Worm (Caenorhabditis elegans) whole organism, L3 larva: ENCODE data around the gene K10C2.6.

Experiments used
- R02D3.7 ChIP-seq: fragments of 150-350 bp; optimal IDR thresholded peaks from 2 replicates; lab custom pipeline; 2014; ENCODE audit warnings: missing biosample characterization, missing genetic modification characterization
- ZK546.5 ChIP-seq: sonication (generic microtip); optimal IDR thresholded peaks from 2 replicates; lab custom pipeline; 2017; ENCODE audit warnings: missing biosample characterization, missing genetic modification characterization
- aly-2 ChIP-seq: fragments of 150-350 bp; optimal IDR thresholded peaks from 2 replicates; lab custom pipeline; 2014; ENCODE audit warnings: missing biosample characterization, missing genetic modification characterization
- ceh-16 ChIP-seq: sonication (generic microtip); optimal IDR thresholded peaks from 2 replicates; lab custom pipeline; 2017; ENCODE audit warnings: missing biosample characterization, missing genetic modification characterization
- ceh-28 ChIP-seq: fragments of 150-350 bp; optimal IDR thresholded peaks from 2 replicates; lab custom pipeline; 2014; ENCODE audit warnings: missing biosample characterization, missing genetic modification reagents, missing genetic modification characterization
- ceh-9 ChIP-seq: sonication (generic microtip); optimal IDR thresholded peaks from 2 replicates; lab custom pipeline; 2018; ENCODE audit warnings: missing biosample characterization, missing genetic modification characterization
- egl-5 ChIP-seq: fragments of 150-350 bp; optimal IDR thresholded peaks from 2 replicates; lab custom pipeline; 2017; ENCODE audit warnings: missing biosample characterization, missing genetic modification reagents, missing genetic modification characterization, inconsistent platforms
- elt-1 ChIP-seq: fragments of 150-350 bp; optimal IDR thresholded peaks from 2 replicates; lab custom pipeline; 2014; ENCODE audit warnings: missing biosample characterization, missing genetic modification characterization
- elt-2 ChIP-seq: sonication (generic microtip); optimal IDR thresholded peaks from 2 replicates; lab custom pipeline; 2016; ENCODE audit warnings: missing genetic modification reagents, mild to moderate bottlenecking, missing genetic modification characterization, missing compliant biosample characterization
- elt-3 ChIP-seq, 3 experiments: fragments of 150-350 bp in 1 of 3; sonication (generic microtip) in 2 of 3; optimal IDR thresholded peaks; 2 replicates in 2 of 3; 4 replicates in 1 of 3; lab custom pipeline; 2014 to 2017; ENCODE audit warnings: missing biosample characterization in 3 of 3, missing genetic modification characterization in 3 of 3
- fkh-10 ChIP-seq: sonication (generic microtip); optimal IDR thresholded peaks from 2 replicates; lab custom pipeline; 2017; ENCODE audit warnings: missing biosample characterization, missing genetic modification reagents, missing genetic modification characterization
- fos-1 ChIP-seq: fragments of 150-350 bp; optimal IDR thresholded peaks from 2 replicates; lab custom pipeline; 2014; ENCODE audit warnings: missing biosample characterization, missing genetic modification characterization
- hmg-11 ChIP-seq: sonication (generic microtip); optimal IDR thresholded peaks from 2 replicates; lab custom pipeline; 2016; ENCODE audit warnings: missing genetic modification characterization, missing compliant biosample characterization
- jun-1 ChIP-seq: fragments of 150-350 bp; optimal IDR thresholded peaks from 2 replicates; lab custom pipeline; 2014; ENCODE audit warnings: missing biosample characterization, missing genetic modification reagents, missing genetic modification characterization
- lin-15B ChIP-seq: fragments of 150-350 bp; optimal IDR thresholded peaks from 2 replicates; lab custom pipeline; 2014; ENCODE audit warnings: missing biosample characterization, missing genetic modification characterization
- lin-39 ChIP-seq: fragments of 150-350 bp; optimal IDR thresholded peaks from 2 replicates; lab custom pipeline; 2018; ENCODE audit warnings: missing biosample characterization, missing genetic modification reagents, missing genetic modification characterization
- mdl-1 ChIP-seq: fragments of 150-350 bp; optimal IDR thresholded peaks from 2 replicates; lab custom pipeline; 2014; ENCODE audit warnings: missing biosample characterization, missing genetic modification characterization
- mml-1 ChIP-seq: fragments of 150-350 bp; sonication (generic microtip); optimal IDR thresholded peaks from 3 replicates; lab custom pipeline; 2014; ENCODE audit warnings: missing biosample characterization, missing genetic modification characterization
- nfya-1 ChIP-seq: sonication (generic microtip); optimal IDR thresholded peaks from 2 replicates; lab custom pipeline; 2017; ENCODE audit warnings: missing genetic modification characterization, mild to moderate bottlenecking, missing compliant biosample characterization, antibody characterized with exemption, moderate library complexity; ENCODE audit not compliant: insufficient read depth
- nhr-12 ChIP-seq: fragments of 150-350 bp; optimal IDR thresholded peaks from 2 replicates; lab custom pipeline; 2014; ENCODE audit warnings: missing biosample characterization, missing genetic modification characterization
- nhr-23 ChIP-seq: fragments of 150-350 bp; optimal IDR thresholded peaks from 2 replicates; lab custom pipeline; 2014; ENCODE audit warnings: missing biosample characterization, missing genetic modification reagents, missing genetic modification characterization
- nhr-25 ChIP-seq: sonication (generic microtip); optimal IDR thresholded peaks from 2 replicates; lab custom pipeline; 2017; ENCODE audit warnings: missing biosample characterization, missing genetic modification characterization
- nhr-28 ChIP-seq: fragments of 150-350 bp; optimal IDR thresholded peaks from 2 replicates; lab custom pipeline; 2014; ENCODE audit warnings: missing biosample characterization, missing genetic modification characterization
- nhr-43 ChIP-seq: sonication (generic microtip); optimal IDR thresholded peaks from 2 replicates; lab custom pipeline; 2016; ENCODE audit warnings: mild to moderate bottlenecking, missing genetic modification characterization, missing compliant biosample characterization; ENCODE audit not compliant: poor library complexity, severe bottlenecking
- nhr-67 ChIP-seq: fragments of 150-350 bp; optimal IDR thresholded peaks from 2 replicates; lab custom pipeline; 2014; ENCODE audit warnings: missing biosample characterization, missing genetic modification characterization
- nhr-76 ChIP-seq: fragments of 150-350 bp; sonication (generic microtip); optimal IDR thresholded peaks from 5 replicates; lab custom pipeline; 2014; ENCODE audit warnings: missing biosample characterization, missing genetic modification characterization
- pha-4 ChIP-seq: fragments of 150-350 bp; optimal IDR thresholded peaks from 2 replicates; lab custom pipeline; 2014; ENCODE audit warnings: missing biosample characterization, missing genetic modification reagents, missing genetic modification characterization
- pqm-1 ChIP-seq: fragments of 150-350 bp; optimal IDR thresholded peaks from 2 replicates; lab custom pipeline; 2017; ENCODE audit warnings: missing biosample characterization, missing genetic modification characterization, inconsistent platforms
- sea-2 ChIP-seq: fragments of 150-350 bp; sonication (generic microtip); optimal IDR thresholded peaks from 4 replicates; lab custom pipeline; 2014; ENCODE audit warnings: missing biosample characterization, missing genetic modification reagents, missing genetic modification characterization
- skn-1 ChIP-seq: fragments of 150-350 bp; optimal IDR thresholded peaks from 2 replicates; lab custom pipeline; 2014; ENCODE audit warnings: missing biosample characterization, missing genetic modification characterization
- tbx-2 ChIP-seq: sonication (generic microtip); optimal IDR thresholded peaks from 2 replicates; lab custom pipeline; 2016; ENCODE audit warnings: mild to moderate bottlenecking, missing genetic modification characterization, missing compliant biosample characterization
- zag-1 ChIP-seq: fragments of 150-350 bp; optimal IDR thresholded peaks from 2 replicates; lab custom pipeline; 2014; ENCODE audit warnings: missing biosample characterization, missing genetic modification characterization
- ztf-11 ChIP-seq: fragments of 150-350 bp; optimal IDR thresholded peaks from 2 replicates; lab custom pipeline; 2014; ENCODE audit warnings: missing biosample characterization, missing genetic modification characterization
- ztf-4 ChIP-seq: fragments of 150-350 bp; optimal IDR thresholded peaks from 2 replicates; lab custom pipeline; 2014; ENCODE audit warnings: missing biosample characterization, missing genetic modification characterization

The K10C2.6 gene

ce11 chrX:6408286-6408685 is 43.0 kb upstream of the K10C2.6 start:
- TF ChIP-seq ZK546.5 (tag; lab: Kevin White, UChicago) = no peak
- TF ChIP-seq pha-4 (tag; lab: Kevin White, UChicago) = peak; percentile 17
- TF ChIP-seq elt-2 (tag; lab: Kevin White, UChicago) = peak; percentile 74
- TF ChIP-seq pqm-1 = peak; percentile 33

ce11 chrX:6408713-6409112 is 42.5 kb upstream of the K10C2.6 start:
- TF ChIP-seq ceh-28 (no peak), pqm-1 (no peak), ceh-16 (tag; lab: Kevin White, UChicago) (no peak), nhr-28 (tag; lab: Kevin White, UChicago) (no peak), zag-1 (no peak), nhr-67 (tag; lab: Kevin White, UChicago) (no peak)
- TF ChIP-seq, all 47 proteins: peak for 0

ce11 chrX:6410177-6410765 is 41.0 kb upstream of the K10C2.6 start, which contains the start of gene mup-2:
Gene mup-2, minus strand, starts transcription at chrX:6410227.
- TF ChIP-seq tbx-2 (tag; lab: Kevin White, UChicago) = no peak
- TF ChIP-seq lin-39 = peak; percentile 33
- TF ChIP-seq nfya-1 = peak; percentile 15

ce11 chrX:6412575-6412974 is 38.7 kb upstream of the K10C2.6 start, which contains the start of gene T22E5.1:
Gene T22E5.1, plus strand, starts transcription at chrX:6412875.
- TF ChIP-seq aly-2 (tag; lab: Kevin White, UChicago) (no peak), fos-1 (no peak), egl-5 (tag; lab: Kevin White, UChicago) (no peak), nhr-23 (tag; lab: Kevin White, UChicago) (no peak), sea-2 (GFP tag; lab: Kevin White, UChicago) (no peak), nhr-43 (tag; lab: Kevin White, UChicago) (no peak), R02D3.7 (no peak), ztf-4 (tag; lab: Kevin White, UChicago) (no peak), pqm-1 (no peak), ceh-9 (no peak), nfya-1 (no peak), nhr-28 (tag; lab: Kevin White, UChicago) (no peak), mml-1 (tag; lab: Kevin White, UChicago) (no peak), pha-4 (tag; lab: Kevin White, UChicago) (no peak), skn-1 (tag; lab: Kevin White, UChicago) (no peak), nhr-12 (tag; lab: Kevin White, UChicago) (no peak)

- TF ChIP-seq skn-1 (tag; lab: Kevin White, UChicago) (no peak), nfya-1 (no peak), lin-39 (peak; percentile 31), elt-1 (peak; percentile 11)
Observed at ce11 chrX:6413583-6413982, 37.7 kb upstream of the K10C2.6 start.

ce11 chrX:6416357-6417087 is 34.7 kb upstream of the K10C2.6 start, which contains the start of gene T22E5.6:
Gene T22E5.6, minus strand, starts transcription at chrX:6416407.
- no peak for TF ChIP-seq ceh-16 (tag; lab: Kevin White, UChicago)
- no peak for TF ChIP-seq ztf-4 (tag; lab: Kevin White, UChicago)
- no peak for TF ChIP-seq hmg-11 (tag; lab: Kevin White, UChicago)
- TF ChIP-seq nhr-12 (tag; lab: Kevin White, UChicago) = no peak
- no peak for TF ChIP-seq pha-4 (tag; lab: Kevin White, UChicago)
- TF ChIP-seq jun-1 = no peak
- TF ChIP-seq ztf-11 (tag; lab: Kevin White, UChicago) = no peak
- TF ChIP-seq mdl-1 = no peak
- TF ChIP-seq nhr-76 (tag; lab: Kevin White, UChicago) = no peak
- no peak for TF ChIP-seq fkh-10
- peak in 1 of 3 experiments; percentile 48 for TF ChIP-seq elt-3 (tag; optimal IDR thresholded peaks at IDR 0.05; lab: Kevin White, UChicago)
- no peak for TF ChIP-seq elt-1
- TF ChIP-seq nhr-25 (tag; lab: Kevin White, UChicago) = peak; percentile 63
- TF ChIP-seq lin-15B (tag; lab: Kevin White, UChicago) = no peak
- no peak for TF ChIP-seq R02D3.7
- peak; percentile 43 for TF ChIP-seq nhr-23 (tag; lab: Kevin White, UChicago)
- TF ChIP-seq nhr-43 (tag; lab: Kevin White, UChicago) = no peak
- no peak for TF ChIP-seq nfya-1
